Fruit fly (Drosophila melanogaster): ENCODE results near the gene NELF-B.
A peak's percentile ranks its signal among the peaks of the same experiment; 100 is the strongest.

NELF-B gene

DNA sequence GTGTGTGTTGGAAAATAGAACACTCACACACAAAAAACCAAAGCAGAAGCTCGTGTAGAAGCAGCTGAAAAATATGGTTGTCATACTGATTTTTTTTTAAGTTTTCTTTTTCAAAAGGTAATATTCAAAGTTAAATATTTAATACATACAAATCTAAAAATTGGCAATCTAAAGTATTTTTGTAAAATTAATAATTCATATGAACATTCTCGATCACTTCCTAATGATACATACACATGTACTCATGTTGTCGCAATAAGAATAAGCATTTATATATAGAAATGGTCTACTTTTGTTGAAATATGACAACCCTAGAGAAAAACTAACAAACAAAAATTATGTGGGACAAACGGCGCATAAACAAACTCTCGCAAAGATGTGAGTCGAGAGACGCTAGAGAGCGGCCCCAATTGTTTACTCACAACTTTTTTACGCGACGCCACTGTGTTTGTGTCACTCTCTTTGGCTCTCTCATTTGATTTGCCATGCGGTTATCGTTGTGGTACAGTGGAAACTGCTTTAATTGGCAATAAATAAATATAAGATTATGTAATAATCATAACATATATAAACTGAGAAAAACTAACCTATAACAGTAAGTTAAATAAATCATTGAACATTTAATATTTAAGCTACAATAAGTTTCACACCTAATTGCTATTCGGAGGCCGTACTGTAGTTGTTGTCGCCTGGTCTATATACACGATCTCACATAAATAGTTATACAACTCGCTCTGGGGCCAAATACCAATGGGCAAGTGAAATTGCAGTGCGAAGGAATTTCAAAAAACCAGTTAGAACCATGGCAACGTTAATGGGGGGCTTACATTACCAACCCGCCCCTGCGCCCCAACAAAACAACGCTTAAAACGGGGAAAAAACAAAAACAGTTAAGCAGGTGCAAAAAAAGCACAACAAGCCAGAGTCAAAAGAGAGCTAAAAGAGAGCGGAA is 21.5 kb downstream of the NELF-B start (continued):
- TF ChIP-seq CG11762 (GFP tag; optimal IDR thresholded peaks at IDR 0.05; ENCODE audit: insufficient read depth) (peak; percentile 91), dac (GFP tag; optimal IDR thresholded peaks at IDR 0.05) (peak; percentile 94), CG6808 (GFP tag; optimal IDR thresholded peaks at IDR 0.05) (peak; percentile 98), Blimp-1 (GFP tag; optimal IDR thresholded peaks at IDR 0.05) (peak; percentile 94), Hr4 (GFP tag; optimal IDR thresholded peaks at IDR 0.05) (peak; percentile 96), eg (GFP tag; IDR thresholded peaks at IDR 0.05) (peak; percentile 99), CG9139 (GFP tag; optimal IDR thresholded peaks at IDR 0.05) (peak; percentile 98), CG4318 (GFP tag; optimal IDR thresholded peaks at IDR 0.05) (peak; percentile 94), CG7368 (GFP tag; optimal IDR thresholded peaks at IDR 0.05) (peak; percentile 97), OdsH (GFP tag; optimal IDR thresholded peaks at IDR 0.05) (peak; percentile 98)

DNA sequence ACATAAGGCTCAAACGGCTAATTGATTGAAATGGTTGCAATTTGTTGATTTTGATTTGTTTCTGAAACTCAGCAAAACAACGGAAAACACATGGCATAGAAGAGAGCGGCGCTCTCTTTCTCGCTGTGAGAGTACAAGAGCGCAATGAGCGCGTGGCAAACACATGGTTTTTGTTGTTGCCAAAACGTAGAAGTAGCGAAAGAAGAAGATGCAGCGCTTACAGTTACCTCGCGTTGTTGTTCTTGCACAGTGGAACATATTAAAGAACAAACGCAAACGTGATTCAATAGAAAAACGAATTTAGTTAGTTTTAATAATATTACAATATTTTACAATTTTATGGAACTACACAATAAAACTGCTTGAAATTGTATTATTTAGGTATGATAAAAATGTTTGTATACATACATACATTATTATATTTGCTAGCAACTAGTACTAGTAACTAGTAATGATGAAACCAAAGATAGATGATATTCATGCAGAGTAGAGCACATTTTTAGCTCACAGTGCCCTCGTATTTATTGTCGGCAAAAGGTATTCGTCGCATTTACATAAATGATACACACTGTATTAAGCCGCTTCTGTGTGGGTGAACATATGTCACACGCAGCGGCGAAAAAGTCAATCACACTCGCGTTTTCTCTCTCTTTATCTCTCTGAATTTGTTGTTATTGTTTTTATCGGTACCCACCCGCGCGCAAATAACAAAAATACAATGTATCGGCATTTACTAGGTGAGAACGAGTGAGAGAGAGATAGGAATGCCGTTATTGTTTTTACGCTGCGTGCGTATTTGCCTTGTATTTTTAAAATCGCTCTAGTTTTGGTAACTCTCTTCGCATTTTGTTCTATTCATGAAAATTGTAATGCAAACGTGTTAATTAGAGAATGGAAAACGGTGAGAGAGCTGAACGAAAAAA is 22.7 kb downstream of the NELF-B start:
- TF ChIP-seq CG6276 (GFP tag; optimal IDR thresholded peaks at IDR 0.05) (peak; percentile 93), fd85E (GFP tag; optimal IDR thresholded peaks at IDR 0.05) (peak; percentile 41), CG7368 (GFP tag; optimal IDR thresholded peaks at IDR 0.05) (peak; percentile 90), fd59A (GFP tag; optimal IDR thresholded peaks at IDR 0.05) (peak; percentile 89), CG6854 (GFP tag; optimal IDR thresholded peaks at IDR 0.05) (peak; percentile 70), Smox (GFP tag; optimal IDR thresholded peaks at IDR 0.05) (peak; percentile 94), Sox15 (GFP tag; optimal IDR thresholded peaks at IDR 0.05) (peak; percentile 87), CG3919 (GFP tag; optimal IDR thresholded peaks at IDR 0.05) (peak; percentile 94), CG8319 (GFP tag; optimal IDR thresholded peaks at IDR 0.05) (peak; percentile 92), OdsH (GFP tag; optimal IDR thresholded peaks at IDR 0.05) (peak; percentile 94), Gug (GFP tag; IDR thresholded peaks at IDR 0.05) (peak; percentile 88), CG8119 (GFP tag; IDR thresholded peaks at IDR 0.05) (peak; percentile 90), CG1621 (tag; optimal IDR thresholded peaks at IDR 0.05) (peak; percentile 80), svp (GFP tag) (peak; percentile 96), CG34406 (GFP tag; optimal IDR thresholded peaks at IDR 0.05) (peak; percentile 93), ss (GFP tag; optimal IDR thresholded peaks at IDR 0.05) (peak; percentile 83 to 95), CG15336 (GFP tag; IDR thresholded peaks at IDR 0.05) (peak; percentile 90), CG10631 (GFP tag; optimal IDR thresholded peaks at IDR 0.05) (peak; percentile 94), spab (GFP tag; optimal IDR thresholded peaks at IDR 0.05) (peak; percentile 90), Hr38 (GFP tag; optimal IDR thresholded peaks at IDR 0.05) (no peak), vri (GFP tag; optimal IDR thresholded peaks at IDR 0.05) (peak; percentile 78), CG6792 (GFP tag; optimal IDR thresholded peaks at IDR 0.05) (peak; percentile 92), Met (GFP tag; optimal IDR thresholded peaks at IDR 0.05) (peak; percentile 95), acj6 (GFP tag; optimal IDR thresholded peaks at IDR 0.05) (peak; percentile 94), CG9139 (GFP tag; optimal IDR thresholded peaks at IDR 0.05) (peak; percentile 80), achi (GFP tag; optimal IDR thresholded peaks at IDR 0.05) (peak; percentile 92), CG6163 (GFP tag; IDR thresholded peaks at IDR 0.05) (peak; percentile 80), dac (GFP tag; optimal IDR thresholded peaks at IDR 0.05) (peak; percentile 89), CG11294 (GFP tag; IDR thresholded peaks at IDR 0.05) (peak; percentile 83), Ets21C (GFP tag; optimal IDR thresholded peaks at IDR 0.05) (peak; percentile 87), CG6808 (GFP tag; optimal IDR thresholded peaks at IDR 0.05) (peak; percentile 86), topi (GFP tag; optimal IDR thresholded peaks at IDR 0.05) (peak; percentile 95), Blimp-1 (GFP tag; optimal IDR thresholded peaks at IDR 0.05) (peak; percentile 84), lz (GFP tag; optimal IDR thresholded peaks at IDR 0.05) (peak; percentile 94), CG31627 (GFP tag; optimal IDR thresholded peaks at IDR 0.05) (peak; percentile 89), Eip75B (GFP tag; optimal IDR thresholded peaks at IDR 0.05) (peak; percentile 93), CG16779 (tag; optimal IDR thresholded peaks at IDR 0.05) (peak; percentile 88), CG8632 (GFP tag; optimal IDR thresholded peaks at IDR 0.05) (peak; percentile 92), dsx (GFP tag; optimal IDR thresholded peaks at IDR 0.05; ENCODE audit: poor library complexity, severe bottlenecking) (peak; percentile 99), CG3032 (tag; optimal IDR thresholded peaks at IDR 0.05) (peak; percentile 90), CG4318 (GFP tag; optimal IDR thresholded peaks at IDR 0.05) (peak; percentile 94)

Measured in whole organism, prepupa.